Worm (Caenorhabditis elegans) whole organism, late embryonic: ENCODE results near the gene coh-1.
A peak's percentile ranks its signal among the peaks of the same experiment; 100 is the strongest.

ENCODE experiments used
- C08G9.2 ChIP-seq: sonication (generic microtip); optimal IDR thresholded peaks from 2 replicates; lab custom pipeline; 2016; ENCODE audit warnings: mild to moderate bottlenecking, missing genetic modification characterization, moderate library complexity, missing compliant biosample characterization
- K02D7.2 ChIP-seq: sonication (generic microtip); optimal IDR thresholded peaks from 2 replicates; lab custom pipeline; 2017; ENCODE audit warnings: mild to moderate bottlenecking, missing genetic modification characterization, missing compliant biosample characterization
- T23F11.4 ChIP-seq: fragments of 200-800 bp; sonication (Bioruptor generic); optimal IDR thresholded peaks from 2 replicates; lab custom pipeline; 2018; ENCODE audit warnings: mild to moderate bottlenecking, missing genetic modification characterization, missing compliant biosample characterization
- ama-1 ChIP-seq: fragments of 150-350 bp; optimal IDR thresholded peaks from 2 replicates; lab custom pipeline; 2014
- ceh-14 ChIP-seq: sonication (generic microtip); optimal IDR thresholded peaks from 2 replicates; lab custom pipeline; 2016; ENCODE audit warnings: missing genotype, missing genetic modification characterization, missing compliant biosample characterization
- ceh-18 ChIP-seq: sonication (generic microtip); optimal IDR thresholded peaks from 2 replicates; lab custom pipeline; 2016; ENCODE audit warnings: missing genetic modification characterization, missing compliant biosample characterization
- ceh-19 ChIP-seq: fragments of 200-800 bp; sonication (Bioruptor generic); optimal IDR thresholded peaks from 2 replicates; lab custom pipeline; 2018; ENCODE audit warnings: mild to moderate bottlenecking, missing genetic modification characterization, missing compliant biosample characterization
- ceh-2 ChIP-seq: sonication (generic microtip); optimal IDR thresholded peaks from 2 replicates; lab custom pipeline; 2016; ENCODE audit warnings: missing genotype, missing genetic modification characterization, missing compliant biosample characterization
- ceh-22 ChIP-seq: sonication (generic microtip); optimal IDR thresholded peaks from 2 replicates; lab custom pipeline; 2017; ENCODE audit warnings: missing biosample characterization, missing genetic modification characterization
- ceh-30 ChIP-seq: fragments of 150-350 bp; optimal IDR thresholded peaks from 2 replicates; lab custom pipeline; 2014; ENCODE audit warnings: missing biosample characterization, missing genetic modification characterization
- ceh-31 ChIP-seq: sonication (generic microtip); optimal IDR thresholded peaks from 2 replicates; lab custom pipeline; 2016; ENCODE audit warnings: missing genetic modification characterization, missing compliant biosample characterization
- ceh-34 ChIP-seq: sonication (generic microtip); optimal IDR thresholded peaks from 2 replicates; lab custom pipeline; 2016; ENCODE audit warnings: mild to moderate bottlenecking, missing genetic modification characterization, missing compliant biosample characterization
- ceh-45 ChIP-seq: fragments of 200-800 bp; sonication (Bioruptor generic); IDR thresholded peaks from 2 replicates; pipeline ENCODE4 v1.3.6; 2022; ENCODE audit warnings: missing genetic modification reagents, missing genetic modification characterization, missing compliant biosample characterization
- ceh-48 ChIP-seq: sonication (generic microtip); optimal IDR thresholded peaks from 2 replicates; lab custom pipeline; 2016; ENCODE audit warnings: missing genetic modification characterization, inconsistent platforms, missing compliant biosample characterization
- ceh-6 ChIP-seq: fragments of 200-800 bp; sonication (Bioruptor generic); optimal IDR thresholded peaks from 2 replicates; lab custom pipeline; 2018; ENCODE audit warnings: mild to moderate bottlenecking, missing genetic modification characterization, missing compliant biosample characterization
- ceh-9 ChIP-seq: sonication (generic microtip); optimal IDR thresholded peaks from 2 replicates; lab custom pipeline; 2016; ENCODE audit warnings: mild to moderate bottlenecking, missing genetic modification characterization, inconsistent platforms, missing compliant biosample characterization
- che-1 ChIP-seq: sonication (generic microtip); optimal IDR thresholded peaks from 2 replicates; lab custom pipeline; 2016; ENCODE audit warnings: mild to moderate bottlenecking, missing genetic modification characterization, missing compliant biosample characterization
- dmd-4 ChIP-seq: sonication (generic microtip); optimal IDR thresholded peaks from 2 replicates; lab custom pipeline; 2016; ENCODE audit warnings: borderline replicate concordance, missing genetic modification characterization, missing compliant biosample characterization
- dve-1 ChIP-seq: sonication (generic microtip); optimal IDR thresholded peaks from 2 replicates; lab custom pipeline; 2017; ENCODE audit warnings: antibody characterized with exemption, mild to moderate bottlenecking, missing genetic modification characterization, missing compliant biosample characterization
- elt-2 ChIP-seq: sonication (generic microtip); optimal IDR thresholded peaks from 2 replicates; lab custom pipeline; 2016; ENCODE audit warnings: missing genetic modification reagents, missing genetic modification characterization, missing compliant biosample characterization
- elt-4 ChIP-seq: sonication (generic microtip); optimal IDR thresholded peaks from 2 replicates; lab custom pipeline; 2016; ENCODE audit warnings: missing genetic modification characterization, missing compliant biosample characterization
- ets-4 ChIP-seq: sonication (generic microtip); optimal IDR thresholded peaks from 2 replicates; lab custom pipeline; 2016; ENCODE audit warnings: missing genetic modification characterization, missing compliant biosample characterization
- fkh-6 ChIP-seq: sonication (generic microtip); optimal IDR thresholded peaks from 2 replicates; lab custom pipeline; 2016; ENCODE audit warnings: missing genetic modification characterization, missing compliant biosample characterization
- hlh-13 ChIP-seq: fragments of 200-800 bp; sonication (Bioruptor generic); optimal IDR thresholded peaks from 2 replicates; lab custom pipeline; 2018; ENCODE audit warnings: mild to moderate bottlenecking, missing genetic modification characterization, missing compliant biosample characterization
- hlh-30 ChIP-seq: sonication (generic microtip); optimal IDR thresholded peaks from 2 replicates; lab custom pipeline; 2017; ENCODE audit warnings: antibody characterized with exemption, missing genetic modification characterization, missing compliant biosample characterization; ENCODE audit not compliant: insufficient read depth
- hlh-8 ChIP-seq: sonication (generic microtip); optimal IDR thresholded peaks from 2 replicates; lab custom pipeline; 2016; ENCODE audit warnings: missing genotype, missing genetic modification characterization, missing compliant biosample characterization
- lim-6 ChIP-seq: sonication (generic microtip); optimal IDR thresholded peaks from 2 replicates; lab custom pipeline; 2016; ENCODE audit warnings: missing genetic modification characterization, missing compliant biosample characterization
- lin-11 ChIP-seq: fragments of 200-800 bp; sonication (Bioruptor generic); optimal IDR thresholded peaks from 2 replicates; lab custom pipeline; 2018; ENCODE audit warnings: mild to moderate bottlenecking, missing genetic modification characterization, missing compliant biosample characterization
- madf-2 ChIP-seq: sonication (generic microtip); optimal IDR thresholded peaks from 2 replicates; lab custom pipeline; 2017; ENCODE audit warnings: missing genetic modification characterization, missing compliant biosample characterization
- nfya-1 ChIP-seq: sonication (generic microtip); optimal IDR thresholded peaks from 2 replicates; lab custom pipeline; 2017; ENCODE audit warnings: missing genetic modification characterization, mild to moderate bottlenecking, missing compliant biosample characterization, antibody characterized with exemption, moderate library complexity
- nhr-232 ChIP-seq: sonication (generic microtip); optimal IDR thresholded peaks from 2 replicates; lab custom pipeline; 2016; ENCODE audit warnings: missing genetic modification characterization, missing compliant biosample characterization
- npax-4 ChIP-seq: sonication (generic microtip); optimal IDR thresholded peaks from 2 replicates; lab custom pipeline; 2016; ENCODE audit warnings: missing genetic modification characterization, missing compliant biosample characterization
- odd-2 ChIP-seq: sonication (generic microtip); optimal IDR thresholded peaks from 2 replicates; lab custom pipeline; 2017; ENCODE audit warnings: antibody characterized with exemption, mild to moderate bottlenecking, missing genetic modification characterization, missing compliant biosample characterization
- pag-3 ChIP-seq: sonication (generic microtip); optimal IDR thresholded peaks from 2 replicates; lab custom pipeline; 2016; ENCODE audit warnings: missing compliant biosample characterization, missing genetic modification characterization, borderline replicate concordance
- pax-1 ChIP-seq: fragments of 150-350 bp; optimal IDR thresholded peaks from 2 replicates; lab custom pipeline; 2014; ENCODE audit warnings: missing biosample characterization, missing genetic modification characterization
- pha-2 ChIP-seq: sonication (generic microtip); optimal IDR thresholded peaks from 2 replicates; lab custom pipeline; 2017; ENCODE audit warnings: mild to moderate bottlenecking, missing genetic modification characterization, missing compliant biosample characterization
- pha-4 ChIP-seq: fragments of 150-350 bp; optimal IDR thresholded peaks from 2 replicates; lab custom pipeline; 2018; ENCODE audit warnings: missing biosample characterization, missing genetic modification reagents, missing genetic modification characterization
- pqm-1 ChIP-seq: sonication (generic microtip); optimal IDR thresholded peaks from 2 replicates; lab custom pipeline; 2016; ENCODE audit warnings: missing genetic modification characterization, missing compliant biosample characterization
- pros-1 ChIP-seq: fragments of 150-350 bp; optimal IDR thresholded peaks from 2 replicates; lab custom pipeline; 2014; ENCODE audit warnings: missing biosample characterization, missing genetic modification reagents, missing genetic modification characterization
- ref-2 ChIP-seq: sonication (generic microtip); optimal IDR thresholded peaks from 2 replicates; lab custom pipeline; 2016; ENCODE audit warnings: missing genetic modification characterization, missing compliant biosample characterization
- rnt-1 ChIP-seq: sonication (generic microtip); optimal IDR thresholded peaks from 2 replicates; lab custom pipeline; 2016; ENCODE audit warnings: missing genetic modification characterization, missing compliant biosample characterization
- sox-2 ChIP-seq: fragments of 200-800 bp; sonication (Bioruptor generic); IDR thresholded peaks from 2 replicates; pipeline ENCODE4 v1.3.6; 2022; ENCODE audit warnings: missing genetic modification reagents, missing genetic modification characterization, missing compliant biosample characterization
- sox-4 ChIP-seq: sonication (generic microtip); optimal IDR thresholded peaks from 2 replicates; lab custom pipeline; 2017; ENCODE audit warnings: mild to moderate bottlenecking, missing genetic modification characterization, inconsistent platforms, missing compliant biosample characterization
- tbx-2 ChIP-seq: sonication (generic microtip); optimal IDR thresholded peaks from 2 replicates; lab custom pipeline; 2016; ENCODE audit warnings: missing genetic modification characterization, missing compliant biosample characterization
- unc-3 ChIP-seq, 2 experiments: fragments of 200-800 bp in 1 of 2; sonication (Bioruptor generic) in 1 of 2; sonication (generic microtip) in 1 of 2; conservative IDR thresholded peaks in 1 of 2; optimal IDR thresholded peaks in 1 of 2; 2 replicates each; pipeline versions ENCODE4 v1.3.6 to Lab custom; 2016 to 2022; ENCODE audit warnings: missing compliant biosample characterization in 2 of 2, missing genetic modification characterization in 2 of 2, missing genetic modification reagents in 1 of 2
- unc-42 ChIP-seq: sonication (generic microtip); optimal IDR thresholded peaks from 2 replicates; lab custom pipeline; 2016; ENCODE audit warnings: missing genotype, missing genetic modification characterization, missing compliant biosample characterization
- unc-55 ChIP-seq: sonication (generic microtip); optimal IDR thresholded peaks from 2 replicates; lab custom pipeline; 2017; ENCODE audit warnings: missing biosample characterization, missing genetic modification reagents, missing genetic modification characterization
- ztf-16 ChIP-seq: sonication (generic microtip); optimal IDR thresholded peaks from 2 replicates; lab custom pipeline; 2017; ENCODE audit warnings: missing genetic modification characterization, missing compliant biosample characterization

The coh-1 gene

ce11 chrX:7474968-7475433, at the start of gene coh-1:
Gene coh-1 (minus strand): TSS chrX:7475018.
- TF ChIP-seq ceh-22 (tag; lab: Kevin White, UChicago): no peak
- no peak for TF ChIP-seq npax-4 (tag; lab: Kevin White, UChicago)
- no peak for TF ChIP-seq odd-2 (tag; lab: Kevin White, UChicago)
- TF ChIP-seq pha-2 (tag; lab: Kevin White, UChicago): no peak
- TF ChIP-seq lin-11 (tag; lab: Kevin White, UChicago): no peak
- no peak for TF ChIP-seq sox-2 (GFP tag; lab: Robert Waterston, UW)
- TF ChIP-seq ceh-9 (tag; lab: Kevin White, UChicago): no peak
- TF ChIP-seq unc-42 (tag; lab: Kevin White, UChicago): peak; percentile 83
- no peak for TF ChIP-seq ceh-6 (GFP tag; lab: Kevin White, UChicago)
- peak; percentile 85 for TF ChIP-seq ceh-31 (tag; lab: Kevin White, UChicago)
- TF ChIP-seq ztf-16 (tag; lab: Kevin White, UChicago): no peak
- TF ChIP-seq elt-2 (tag; lab: Kevin White, UChicago): no peak
- no peak for TF ChIP-seq lim-6
- TF ChIP-seq unc-3 (GFP tag; conservative IDR thresholded peaks at IDR 0.05; lab: Robert Waterston, UW): no peak
- no peak for TF ChIP-seq unc-3 (tag; optimal IDR thresholded peaks at IDR 0.05; lab: Kevin White, UChicago)
- TF ChIP-seq hlh-30 (tag; lab: Kevin White, UChicago): no peak
- no peak for TF ChIP-seq ceh-14 (tag; lab: Kevin White, UChicago)
- TF ChIP-seq dve-1: no peak
- no peak for TF ChIP-seq elt-4
- no peak for TF ChIP-seq pha-4 (tag; lab: Kevin White, UChicago)
- no peak for TF ChIP-seq ceh-2
- no peak for TF ChIP-seq hlh-13 (GFP tag; lab: Kevin White, UChicago)
- peak; percentile 54 for TF ChIP-seq rnt-1 (tag; lab: Kevin White, UChicago)
- peak; percentile 24 for TF ChIP-seq ceh-18 (tag; lab: Kevin White, UChicago)
- no peak for TF ChIP-seq pax-1 (tag; lab: Kevin White, UChicago)
- no peak for TF ChIP-seq pag-3 (tag; lab: Kevin White, UChicago)
- TF ChIP-seq ceh-48 (tag; lab: Kevin White, UChicago): no peak
- no peak for TF ChIP-seq ceh-45 (GFP tag; lab: Robert Waterston, UW)
- TF ChIP-seq nfya-1 (tag; lab: Kevin White, UChicago): peak; percentile 68
- no peak for TF ChIP-seq ceh-19 (GFP tag; lab: Kevin White, UChicago)
- TF ChIP-seq pqm-1 (tag; lab: Kevin White, UChicago): no peak
- no peak for TF ChIP-seq che-1
- no peak for TF ChIP-seq hlh-8
- TF ChIP-seq ama-1 (lab: Kevin White, UChicago): no peak
- TF ChIP-seq nhr-232: no peak
- TF ChIP-seq unc-55: peak; percentile 21
- TF ChIP-seq dmd-4: no peak
- peak; percentile 41 for TF ChIP-seq ceh-34
- no peak for TF ChIP-seq ets-4 (tag; lab: Kevin White, UChicago)
- TF ChIP-seq K02D7.2 (tag; lab: Kevin White, UChicago): no peak
- no peak for TF ChIP-seq ref-2 (tag; lab: Kevin White, UChicago)
- no peak for TF ChIP-seq T23F11.4 (GFP tag; lab: Kevin White, UChicago)
- peak; percentile 2 for TF ChIP-seq ceh-30
- no peak for TF ChIP-seq fkh-6 (tag; lab: Kevin White, UChicago)
- no peak for TF ChIP-seq sox-4 (tag; lab: Kevin White, UChicago)
- no peak for TF ChIP-seq C08G9.2 (tag; lab: Kevin White, UChicago)
- peak; percentile 50 for TF ChIP-seq pros-1 (tag; lab: Kevin White, UChicago)
- peak; percentile 43 for TF ChIP-seq tbx-2 (tag; lab: Kevin White, UChicago)
- no peak for TF ChIP-seq madf-2 (tag; lab: Kevin White, UChicago)
